Worm (Caenorhabditis elegans): ENCODE data around the gene T07A9.15.

- TF ChIP-seq ceh-2 (tag; optimal IDR thresholded peaks at IDR 0.05) (no peak), dve-1 (tag; optimal IDR thresholded peaks at IDR 0.05) (no peak), pha-4 (tag; optimal IDR thresholded peaks at IDR 0.05) (no peak), ztf-16 (tag; optimal IDR thresholded peaks at IDR 0.05) (no peak), gmeb-2 (tag; optimal IDR thresholded peaks at IDR 0.05) (no peak), elt-2 (tag; optimal IDR thresholded peaks at IDR 0.05) (no peak), nfya-1 (tag; optimal IDR thresholded peaks at IDR 0.05) (no peak), ceh-48 (tag; optimal IDR thresholded peaks at IDR 0.05) (no peak)
Observed at ce11 chrIV:373963-374362, 19.4 kb downstream of the T07A9.15 start.
